Worm (Caenorhabditis elegans) whole organism, young adult: Measurements from ENCODE around the gene F13B6.2.

ENCODE experiments used
- B0019.2 ChIP-seq: fragments of 200-800 bp; sonication (Bioruptor generic); conservative IDR thresholded peaks from 2 replicates; pipeline ENCODE4 v1.3.6; 2022; ENCODE audit warnings: missing genetic modification reagents, missing genetic modification characterization, missing compliant biosample characterization
- B0261.1 ChIP-seq: sonication (generic microtip); optimal IDR thresholded peaks from 2 replicates; lab custom pipeline; 2016; ENCODE audit warnings: mild to moderate bottlenecking, missing genetic modification characterization, moderate library complexity, missing compliant biosample characterization
- B0336.3 ChIP-seq: fragments of 200-800 bp; sonication (Bioruptor generic); IDR thresholded peaks from 2 replicates; pipeline ENCODE4 v1.3.6; 2022; ENCODE audit warnings: missing genetic modification characterization, missing compliant biosample characterization
- C06A6.2 ChIP-seq: fragments of 200-800 bp; sonication (Bioruptor generic); conservative IDR thresholded peaks from 2 replicates; pipeline ENCODE4 v1.3.6; 2022; ENCODE audit warnings: missing genetic modification characterization, missing compliant biosample characterization
- D2030.7 ChIP-seq: fragments of 200-800 bp; sonication (Bioruptor generic); IDR thresholded peaks from 2 replicates; pipeline ENCODE4 v1.3.6; 2022; ENCODE audit warnings: missing genetic modification reagents, missing genetic modification characterization, missing compliant biosample characterization
- F10E7.11 ChIP-seq: sonication (generic microtip); optimal IDR thresholded peaks from 2 replicates; lab custom pipeline; 2017; ENCODE audit warnings: mild to moderate bottlenecking, missing genetic modification characterization, moderate library complexity, missing compliant biosample characterization
- F23B12.7 ChIP-seq: sonication (generic microtip); optimal IDR thresholded peaks from 2 replicates; lab custom pipeline; 2017; ENCODE audit warnings: missing genetic modification characterization, mild to moderate bottlenecking, missing compliant biosample characterization, antibody characterized with exemption, moderate library complexity; ENCODE audit not compliant: insufficient read depth
- F33H1.4 ChIP-seq: fragments of 200-800 bp; sonication (Bioruptor generic); IDR thresholded peaks from 2 replicates; pipeline ENCODE4 v1.3.6; 2022; ENCODE audit warnings: missing genetic modification reagents, missing genetic modification characterization, missing compliant biosample characterization
- F57A8.1 ChIP-seq: fragments of 200-800 bp; sonication (Bioruptor generic); optimal IDR thresholded peaks from 2 replicates; lab custom pipeline; 2018; ENCODE audit warnings: mild to moderate bottlenecking, missing genetic modification characterization, moderate library complexity, missing compliant biosample characterization
- K11D2.4 ChIP-seq: fragments of 200-800 bp; sonication (Bioruptor generic); IDR thresholded peaks from 2 replicates; pipeline ENCODE4 v1.3.6; 2022; ENCODE audit warnings: missing genetic modification reagents, missing genetic modification characterization, missing compliant biosample characterization
- K12H6.12 ChIP-seq: fragments of 200-800 bp; sonication (Bioruptor generic); optimal IDR thresholded peaks from 2 replicates; lab custom pipeline; 2018; ENCODE audit warnings: mild to moderate bottlenecking, missing genetic modification characterization, missing compliant biosample characterization
- T07F8.4 ChIP-seq: sonication (generic microtip); optimal IDR thresholded peaks from 2 replicates; lab custom pipeline; 2016; ENCODE audit warnings: mild to moderate bottlenecking, missing genetic modification characterization, moderate library complexity, missing compliant biosample characterization
- T26A5.8 ChIP-seq: sonication (generic microtip); optimal IDR thresholded peaks from 2 replicates; lab custom pipeline; 2016; ENCODE audit warnings: missing genetic modification characterization, missing compliant biosample characterization
- Y56A3A.18 ChIP-seq: fragments of 200-800 bp; sonication (Bioruptor generic); IDR thresholded peaks from 2 replicates; pipeline ENCODE4 v1.3.6; 2022; ENCODE audit warnings: missing genetic modification reagents, missing genetic modification characterization, missing compliant biosample characterization
- Y79H2A.3 ChIP-seq: fragments of 200-800 bp; sonication (Bioruptor generic); conservative IDR thresholded peaks from 2 replicates; pipeline ENCODE4 v1.3.6; 2022; ENCODE audit warnings: missing genetic modification reagents, missing genetic modification characterization, missing compliant biosample characterization
- ZK185.1 ChIP-seq: sonication (generic microtip); optimal IDR thresholded peaks from 2 replicates; lab custom pipeline; 2016; ENCODE audit warnings: mild to moderate bottlenecking, missing genetic modification characterization, missing compliant biosample characterization; ENCODE audit not compliant: poor library complexity, severe bottlenecking
- akir-1 ChIP-seq: fragments of 200-800 bp; sonication (Bioruptor generic); optimal IDR thresholded peaks from 2 replicates; lab custom pipeline; 2018; ENCODE audit warnings: mild to moderate bottlenecking, missing genetic modification characterization, moderate library complexity, missing compliant biosample characterization
- ama-1 ChIP-seq, 3 experiments: fragments of 150-350 bp in 1 of 3; sonication (generic microtip) in 2 of 3; optimal IDR thresholded peaks; 2 replicates each; lab custom pipeline; 2014 to 2018; ENCODE audit warnings: missing biosample characterization in 2 of 3, missing genetic modification characterization in 2 of 3, missing genetic modification reagents in 2 of 3
- aptf-2 ChIP-seq: fragments of 200-800 bp; sonication (Bioruptor generic); conservative IDR thresholded peaks from 2 replicates; pipeline ENCODE4 v1.3.6; 2022; ENCODE audit warnings: missing genetic modification reagents, missing genetic modification characterization, missing compliant biosample characterization
- aptf-3 ChIP-seq: fragments of 200-800 bp; sonication (Bioruptor generic); IDR thresholded peaks from 2 replicates; pipeline ENCODE4 v1.3.6; 2022; ENCODE audit warnings: missing genetic modification characterization, missing compliant biosample characterization
- athp-1 ChIP-seq: sonication (generic microtip); optimal IDR thresholded peaks from 2 replicates; lab custom pipeline; 2017; ENCODE audit warnings: mild to moderate bottlenecking, missing genetic modification characterization, missing compliant biosample characterization
- attf-3 ChIP-seq: fragments of 200-800 bp; sonication (Bioruptor generic); conservative IDR thresholded peaks from 2 replicates; pipeline ENCODE4 v1.3.6; 2022; ENCODE audit warnings: missing genetic modification reagents, missing genetic modification characterization, missing compliant biosample characterization
- ccch-3 ChIP-seq: fragments of 200-800 bp; sonication (Bioruptor generic); optimal IDR thresholded peaks from 2 replicates; lab custom pipeline; 2018; ENCODE audit warnings: mild to moderate bottlenecking, missing genetic modification characterization, missing compliant biosample characterization
- cebp-2 ChIP-seq: fragments of 200-800 bp; sonication (Bioruptor generic); IDR thresholded peaks from 2 replicates; pipeline ENCODE4 v1.3.6; 2022; ENCODE audit warnings: missing genetic modification characterization, missing compliant biosample characterization
- chd-7 ChIP-seq: sonication (generic microtip); optimal IDR thresholded peaks from 2 replicates; lab custom pipeline; 2016; ENCODE audit warnings: mild to moderate bottlenecking, missing genetic modification characterization, moderate library complexity, missing compliant biosample characterization
- dox-1 ChIP-seq: fragments of 200-800 bp; sonication (Bioruptor generic); IDR thresholded peaks from 2 replicates; pipeline ENCODE4 v1.3.6; 2022; ENCODE audit warnings: missing genetic modification reagents, missing genetic modification characterization, missing compliant biosample characterization
- egl-18 ChIP-seq: fragments of 200-800 bp; sonication (Bioruptor generic); IDR thresholded peaks from 2 replicates; pipeline ENCODE4 v1.3.6; 2022; ENCODE audit warnings: missing genetic modification reagents, missing genetic modification characterization, missing compliant biosample characterization
- hmg-20 ChIP-seq: fragments of 200-800 bp; sonication (Bioruptor generic); IDR thresholded peaks from 2 replicates; pipeline ENCODE4 v1.3.6; 2022; ENCODE audit warnings: missing genetic modification reagents, missing genetic modification characterization, missing compliant biosample characterization
- hrde-1 ChIP-seq: sonication (generic microtip); optimal IDR thresholded peaks from 2 replicates; lab custom pipeline; 2016; ENCODE audit warnings: missing genetic modification characterization, mild to moderate bottlenecking, missing compliant biosample characterization, moderate library complexity, missing genotype, missing genetic modification reagents, borderline replicate concordance
- lag-1 ChIP-seq: fragments of 200-800 bp; sonication (Bioruptor generic); IDR thresholded peaks from 2 replicates; pipeline ENCODE4 v1.3.6; 2022; ENCODE audit warnings: missing genetic modification reagents, missing genetic modification characterization, missing compliant biosample characterization
- lin-26 ChIP-seq: fragments of 200-800 bp; sonication (Bioruptor generic); IDR thresholded peaks from 2 replicates; pipeline ENCODE4 v1.3.6; 2022; ENCODE audit warnings: missing genetic modification reagents, missing genetic modification characterization, missing compliant biosample characterization
- lir-1 ChIP-seq: fragments of 200-800 bp; sonication (Bioruptor generic); conservative IDR thresholded peaks from 2 replicates; pipeline ENCODE4 v1.3.6; 2022; ENCODE audit warnings: missing genetic modification reagents, missing genetic modification characterization, missing compliant biosample characterization
- lsy-27 ChIP-seq: sonication (generic microtip); optimal IDR thresholded peaks from 2 replicates; lab custom pipeline; 2017; ENCODE audit warnings: missing genetic modification characterization, mild to moderate bottlenecking, missing compliant biosample characterization, antibody characterized with exemption, missing genotype, borderline replicate concordance; ENCODE audit not compliant: insufficient read depth
- mcd-1 ChIP-seq: fragments of 200-800 bp; sonication (Bioruptor generic); IDR thresholded peaks from 2 replicates; pipeline ENCODE4 v1.3.6; 2022; ENCODE audit warnings: missing genetic modification reagents, missing genetic modification characterization, missing compliant biosample characterization
- mxl-1 ChIP-seq: sonication (generic microtip); optimal IDR thresholded peaks from 2 replicates; lab custom pipeline; 2016; ENCODE audit warnings: missing genetic modification characterization, missing compliant biosample characterization
- nfya-1 ChIP-seq: sonication (generic microtip); optimal IDR thresholded peaks from 2 replicates; lab custom pipeline; 2017; ENCODE audit warnings: antibody characterized with exemption, missing compliant biosample characterization, missing genetic modification characterization, borderline replicate concordance; ENCODE audit not compliant: insufficient read depth
- nhr-27 ChIP-seq: fragments of 200-800 bp; sonication (Bioruptor generic); optimal IDR thresholded peaks from 2 replicates; lab custom pipeline; 2018; ENCODE audit warnings: mild to moderate bottlenecking, missing genetic modification characterization, moderate library complexity, missing compliant biosample characterization
- nhr-80 ChIP-seq: sonication (generic microtip); optimal IDR thresholded peaks from 2 replicates; lab custom pipeline; 2016; ENCODE audit warnings: missing genetic modification characterization, missing compliant biosample characterization
- pha-4 ChIP-seq: fragments of 150-350 bp; sonication (generic microtip); optimal IDR thresholded peaks from 2 replicates; lab custom pipeline; 2014; ENCODE audit warnings: missing biosample characterization, missing genetic modification reagents, missing genetic modification characterization
- repo-1 ChIP-seq: sonication (generic microtip); optimal IDR thresholded peaks from 2 replicates; lab custom pipeline; 2017; ENCODE audit warnings: mild to moderate bottlenecking, missing genetic modification characterization, missing compliant biosample characterization
- snpc-1.1 ChIP-seq: sonication (generic microtip); optimal IDR thresholded peaks from 2 replicates; lab custom pipeline; 2017; ENCODE audit warnings: missing genetic modification characterization, mild to moderate bottlenecking, missing compliant biosample characterization, antibody characterized with exemption, moderate library complexity, missing genotype, missing genetic modification reagents; ENCODE audit not compliant: insufficient read depth
- snpc-4 ChIP-seq, 5 experiments: fragments of 150-350 bp in 1 of 5; sonication (generic microtip) in 4 of 5; optimal IDR thresholded peaks; 2 replicates each; lab custom pipeline; 2014 to 2018; ENCODE audit warnings: missing genetic modification characterization in 5 of 5, missing biosample characterization in 3 of 5, antibody characterized with exemption in 2 of 5, mild to moderate bottlenecking in 2 of 5, missing compliant biosample characterization in 2 of 5, missing genotype in 2 of 5, moderate library complexity in 2 of 5, missing genetic modification reagents in 1 of 5
- zfh-2 ChIP-seq: fragments of 200-800 bp; sonication (Bioruptor generic); conservative IDR thresholded peaks from 2 replicates; pipeline ENCODE4 v1.3.6; 2022; ENCODE audit warnings: missing genetic modification reagents, missing genetic modification characterization, missing compliant biosample characterization
- ztf-18 ChIP-seq: sonication (generic microtip); optimal IDR thresholded peaks from 2 replicates; lab custom pipeline; 2016; ENCODE audit warnings: missing genotype, mild to moderate bottlenecking, missing genetic modification characterization, missing compliant biosample characterization
- ztf-22 ChIP-seq: fragments of 200-800 bp; sonication (Bioruptor generic); optimal IDR thresholded peaks from 2 replicates; lab custom pipeline; 2018; ENCODE audit warnings: mild to moderate bottlenecking, missing genetic modification characterization, moderate library complexity, missing compliant biosample characterization
- ztf-6 ChIP-seq: fragments of 200-800 bp; sonication (Bioruptor generic); IDR thresholded peaks from 2 replicates; pipeline ENCODE4 v1.3.6; 2022; ENCODE audit warnings: missing genetic modification reagents, missing genetic modification characterization, missing compliant biosample characterization

F13B6.2 gene

ce11 chrIV:7507841-7508509 is 47.9 kb upstream of the F13B6.2 start, which contains the start of the genes vdac-1 and R05G6.5 (continued):
- TF ChIP-seq lsy-27 (tag; lab: Kevin White, UChicago) (no peak), chd-7 (peak; percentile 42), cebp-2 (GFP tag; lab: Robert Waterston, UW) (no peak), hrde-1 (tag; lab: Kevin White, UChicago) (no peak), akir-1 (GFP tag; lab: Kevin White, UChicago) (no peak), mcd-1 (GFP tag; lab: Robert Waterston, UW) (peak; percentile 75), K11D2.4 (GFP tag; lab: Robert Waterston, UW) (peak; percentile 54; the same call in 1 of the 2 replicates), nhr-27 (no peak), hmg-20 (GFP tag; lab: Robert Waterston, UW) (no peak), lir-1 (no peak), C06A6.2 (GFP tag; lab: Robert Waterston, UW) (no peak), K12H6.12 (tag; lab: Kevin White, UChicago) (peak; percentile 51), nhr-80 (tag; lab: Kevin White, UChicago) (peak; percentile 97), nfya-1 (tag; lab: Kevin White, UChicago) (no peak), F57A8.1 (GFP tag; lab: Kevin White, UChicago) (no peak), ZK185.1 (tag; lab: Kevin White, UChicago) (no peak), ztf-22 (GFP tag; lab: Kevin White, UChicago) (no peak), ztf-6 (GFP tag; lab: Robert Waterston, UW) (no peak), ztf-18 (tag; lab: Kevin White, UChicago) (peak; percentile 42), aptf-2 (no peak), T07F8.4 (no peak), B0261.1 (tag; lab: Kevin White, UChicago) (no peak), dox-1 (peak; percentile 73), B0019.2 (GFP tag; lab: Robert Waterston, UW) (no peak), snpc-4 (GFP tag; optimal IDR thresholded peaks at IDR 0.05; lab: Kevin White, UChicago) (peak; percentile 22), snpc-4 (tag; optimal IDR thresholded peaks at IDR 0.05; lab: Kevin White, UChicago) (peak; percentile 17 to 58 (median 24)), D2030.7 (GFP tag; lab: Robert Waterston, UW) (no peak), T26A5.8 (tag; lab: Kevin White, UChicago) (no peak), athp-1 (tag; lab: Kevin White, UChicago) (peak; percentile 38), aptf-3 (GFP tag; lab: Robert Waterston, UW) (no peak), Y56A3A.18 (GFP tag; lab: Robert Waterston, UW) (no peak), ama-1 (optimal IDR thresholded peaks at IDR 0.05; lab: Kevin White, UChicago) (no peak), ama-1 (GFP tag; optimal IDR thresholded peaks at IDR 0.05; lab: Kevin White, UChicago) (no peak), repo-1 (peak; percentile 45), B0336.3 (GFP tag; lab: Robert Waterston, UW) (peak; percentile 75), snpc-1.1 (tag; lab: Kevin White, UChicago) (no peak), lin-26 (GFP tag; lab: Robert Waterston, UW) (no peak), F33H1.4 (GFP tag; lab: Robert Waterston, UW) (no peak), pha-4 (no peak), attf-3 (peak; percentile 67), ccch-3 (no peak), F10E7.11 (tag; lab: Kevin White, UChicago) (no peak), mxl-1 (tag; lab: Kevin White, UChicago) (no peak), egl-18 (GFP tag; lab: Robert Waterston, UW) (no peak), Y79H2A.3 (GFP tag; lab: Robert Waterston, UW) (no peak), F23B12.7 (tag; lab: Kevin White, UChicago) (peak; percentile 25), zfh-2 (GFP tag; lab: Robert Waterston, UW) (no peak; the same call in none of the 2 replicates), lag-1 (GFP tag; lab: Robert Waterston, UW) (no peak)
